Worm (Caenorhabditis elegans): ENCODE measurements around the gene uev-2.
A peak's percentile ranks its signal among the peaks of the same experiment; 100 is the strongest.

Gene uev-2

DNA sequence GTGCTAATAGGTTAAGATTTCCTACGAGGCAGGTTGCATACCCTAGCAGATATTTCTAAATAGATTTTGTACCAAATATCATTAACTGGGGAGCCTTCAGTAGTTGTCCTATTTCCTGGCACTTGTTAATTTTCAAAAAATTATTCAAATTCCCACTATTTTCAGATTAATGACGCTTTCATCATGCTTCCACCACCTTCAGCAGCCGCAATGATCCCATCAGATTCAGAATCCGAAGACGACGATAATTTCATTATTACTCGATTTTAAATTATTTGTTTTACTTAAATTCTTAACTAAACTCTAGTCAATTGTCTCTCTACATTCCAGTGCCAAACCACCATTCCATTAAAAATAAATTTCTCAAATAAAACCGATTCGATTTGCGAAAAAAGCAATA lies 32.1 kb upstream of the uev-2 start (continued):
- TF ChIP-seq B0019.2 (GFP tag; conservative IDR thresholded peaks at IDR 0.05), result no peak
- TF ChIP-seq Y53F4B.3 (GFP tag; IDR thresholded peaks at IDR 0.05), result no peak
- no peak for TF ChIP-seq madf-6 (GFP tag; IDR thresholded peaks at IDR 0.05)
- TF ChIP-seq ceh-100 (GFP tag; IDR thresholded peaks at IDR 0.05), result no peak
- no peak for TF ChIP-seq D2030.7 (GFP tag; IDR thresholded peaks at IDR 0.05)
- no peak for TF ChIP-seq B0261.1 (tag; optimal IDR thresholded peaks at IDR 0.05)
- TF ChIP-seq him-1 (tag; optimal IDR thresholded peaks at IDR 0.05), result no peak
- peak; percentile 39 for TF ChIP-seq repo-1 (tag; optimal IDR thresholded peaks at IDR 0.05)
- no peak for TF ChIP-seq madf-3 (GFP tag; IDR thresholded peaks at IDR 0.05)
- 0 out of 2 replicates have a peak, but pooled peaks have one; percentile 28 for TF ChIP-seq lir-1 (GFP tag; conservative IDR thresholded peaks at IDR 0.05)
- peak; percentile 54; the same call in 1 of the 2 replicates for TF ChIP-seq ekl-4 (GFP tag; IDR thresholded peaks at IDR 0.05)
- peak; percentile 9 for TF ChIP-seq B0035.1 (tag; optimal IDR thresholded peaks at IDR 0.05)
- TF ChIP-seq fkh-3 (tag; optimal IDR thresholded peaks at IDR 0.05), result no peak
- no peak for TF ChIP-seq cebp-2 (GFP tag; IDR thresholded peaks at IDR 0.05)
- TF ChIP-seq F33H1.4 (GFP tag; IDR thresholded peaks at IDR 0.05), result 0 out of 2 replicates have a peak, but pooled peaks have one; percentile 4
- TF ChIP-seq Y79H2A.3 (GFP tag; conservative IDR thresholded peaks at IDR 0.05), result peak; percentile 42; the same call in 1 of the 2 replicates
- TF ChIP-seq mel-28 (tag; optimal IDR thresholded peaks at IDR 0.05; ENCODE audit: borderline replicate concordance), result peak; percentile 47
- TF ChIP-seq F37B4.10 (GFP tag; IDR thresholded peaks at IDR 0.05), result no peak
- TF ChIP-seq madf-10 (tag; optimal IDR thresholded peaks at IDR 0.05), result peak; percentile 43
- TF ChIP-seq nfyb-1 (GFP tag; IDR thresholded peaks at IDR 0.05), result peak; percentile 44
- peak; percentile 82 for TF ChIP-seq ama-1 (optimal IDR thresholded peaks at IDR 0.05)
- no peak for TF ChIP-seq ama-1 (GFP tag; optimal IDR thresholded peaks at IDR 0.05)
- TF ChIP-seq Y53G8AR.9 (GFP tag; conservative IDR thresholded peaks at IDR 0.05), result peak; percentile 63; the same call in 1 of the 2 replicates

DNA sequence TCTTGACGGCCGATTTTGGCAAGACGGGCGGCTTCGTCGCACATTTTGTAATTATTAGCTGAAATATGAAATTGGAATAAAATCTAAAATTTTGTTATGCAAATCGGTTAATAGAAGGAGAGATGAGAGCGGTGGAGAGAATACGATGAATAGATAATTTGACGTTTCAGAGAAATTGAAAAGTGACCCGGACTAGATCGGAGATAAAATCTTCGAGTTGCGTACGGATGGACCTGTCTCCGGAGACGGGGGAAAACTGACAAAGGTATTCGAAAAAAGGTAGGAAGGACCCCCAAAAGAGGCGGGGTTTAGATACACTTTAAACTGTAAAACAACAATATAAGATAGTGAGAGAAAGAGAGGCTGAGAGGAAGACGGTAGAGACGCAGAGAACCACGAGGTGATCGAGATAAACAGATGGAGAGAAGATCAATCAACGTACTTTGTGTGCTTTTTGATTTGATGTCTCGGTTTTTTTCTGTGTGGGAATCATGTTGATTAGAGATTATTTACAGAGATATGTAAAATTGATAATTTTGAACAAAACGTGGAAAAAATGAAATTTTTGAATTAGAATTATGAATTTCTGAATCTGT lies 30.8 kb upstream of the uev-2 start, which contains the start of gene F09F7.6:
Gene F09F7.6, minus strand, starts transcription at position 64 of the 596 bp plus-strand sequence.
- TF ChIP-seq egl-44 (GFP tag; IDR thresholded peaks at IDR 0.05), result no peak
- TF ChIP-seq C06A6.2 (GFP tag; conservative IDR thresholded peaks at IDR 0.05), result 0 out of 2 replicates have a peak, but pooled peaks have one; percentile 28
- peak in 1 of 3 experiments; percentile 12 for TF ChIP-seq lin-35 (GFP tag; optimal IDR thresholded peaks at IDR 0.05)
- TF ChIP-seq ama-1 (optimal IDR thresholded peaks at IDR 0.05), result peak; percentile 61
- TF ChIP-seq ama-1 (GFP tag; optimal IDR thresholded peaks at IDR 0.05), result no peak
- TF ChIP-seq ceh-27 (GFP tag; optimal IDR thresholded peaks at IDR 0.05), result no peak
- TF ChIP-seq hsf-1 (GFP tag; IDR thresholded peaks at IDR 0.05), result no peak
- 0 out of 2 replicates have a peak, but pooled peaks have one; percentile 34 for TF ChIP-seq nfyb-1 (GFP tag; IDR thresholded peaks at IDR 0.05)
- peak; percentile 11; the same call in 1 of the 2 replicates for TF ChIP-seq dox-1 (GFP tag; IDR thresholded peaks at IDR 0.05)
- TF ChIP-seq cebp-1 (GFP tag; IDR thresholded peaks at IDR 0.05), result no peak
- TF ChIP-seq cebp-1 (tag; optimal IDR thresholded peaks at IDR 0.05), result peak; percentile 59
- TF ChIP-seq ztf-22 (GFP tag; optimal IDR thresholded peaks at IDR 0.05), result no peak
- peak; percentile 1 for TF ChIP-seq ZK185.1 (tag; optimal IDR thresholded peaks at IDR 0.05; ENCODE audit: poor library complexity, severe bottlenecking)
- TF ChIP-seq tbp1 (GFP tag; optimal IDR thresholded peaks at IDR 0.05), result peak; percentile 30
- no peak for TF ChIP-seq hrde-1 (tag; optimal IDR thresholded peaks at IDR 0.05; ENCODE audit: borderline replicate concordance)
- no peak for TF ChIP-seq ets-4 (GFP tag; optimal IDR thresholded peaks at IDR 0.05)
- peak; percentile 60 for TF ChIP-seq nhr-80 (tag; optimal IDR thresholded peaks at IDR 0.05)
- TF ChIP-seq let-607 (tag; optimal IDR thresholded peaks at IDR 0.05), result peak in 1 of 2 experiments; percentile 21
- TF ChIP-seq aptf-2 (GFP tag; conservative IDR thresholded peaks at IDR 0.05), result no peak
- TF ChIP-seq somi-1 (GFP tag; optimal IDR thresholded peaks at IDR 0.05), result peak; percentile 64
- TF ChIP-seq K12H6.12 (tag; optimal IDR thresholded peaks at IDR 0.05), result peak; percentile 62
- no peak for TF ChIP-seq B0019.2 (GFP tag; conservative IDR thresholded peaks at IDR 0.05)
- TF ChIP-seq lin-40 (tag; optimal IDR thresholded peaks at IDR 0.05), result peak; percentile 57
- TF ChIP-seq K11D2.4 (GFP tag; IDR thresholded peaks at IDR 0.05), result peak; percentile 46; the same call in 1 of the 2 replicates
- no peak for TF ChIP-seq F55B11.4 (tag; optimal IDR thresholded peaks at IDR 0.05; ENCODE audit: borderline replicate concordance, insufficient read depth)
- TF ChIP-seq ztf-26 (tag; optimal IDR thresholded peaks at IDR 0.05), result no peak
- peak; percentile 42 for TF ChIP-seq tlf-1 (GFP tag; optimal IDR thresholded peaks at IDR 0.05)
- no peak for TF ChIP-seq nhr-27 (tag; optimal IDR thresholded peaks at IDR 0.05)
